Fruit fly (Drosophila melanogaster) whole organism, pupa: ENCODE data around the gene Rpt4R.

Source experiments
- CG10348 ChIP-seq: fragments of 200-800 bp; sonication (Bioruptor generic); IDR thresholded peaks from 2 replicates; pipeline ENCODE4 v1.3.6; 2022; ENCODE audit warnings: missing biosample characterization, missing genetic modification characterization
- CG12605 ChIP-seq: fragments of 200-800 bp; sonication (Bioruptor generic); IDR thresholded peaks from 2 replicates; pipeline ENCODE4 v1.3.6; 2022; ENCODE audit warnings: missing biosample characterization, missing genetic modification characterization
- CG13204 ChIP-seq: fragments of 200-800 bp; sonication (Bioruptor generic); optimal IDR thresholded peaks from 2 replicates; lab custom pipeline; 2018; ENCODE audit warnings: missing biosample characterization, mild to moderate bottlenecking, missing genetic modification characterization, moderate library complexity
- CG14655 ChIP-seq: fragments of 200-800 bp; sonication (Bioruptor generic); optimal IDR thresholded peaks from 3 replicates; lab custom pipeline; 2017; ENCODE audit warnings: mild to moderate bottlenecking, missing biosample characterization, missing genetic modification reagents, missing genetic modification characterization
- CG15710 ChIP-seq: fragments of 200-800 bp; sonication (Bioruptor generic); optimal IDR thresholded peaks from 2 replicates; lab custom pipeline; 2018; ENCODE audit warnings: missing biosample characterization, mild to moderate bottlenecking, missing genetic modification characterization, moderate library complexity
- CG17806 ChIP-seq: fragments of 200-800 bp; sonication (Bioruptor generic); optimal IDR thresholded peaks from 2 replicates; lab custom pipeline; 2018; ENCODE audit warnings: missing biosample characterization, mild to moderate bottlenecking, missing genetic modification characterization, moderate library complexity
- CG32121 ChIP-seq: fragments of 200-800 bp; sonication (Bioruptor generic); IDR thresholded peaks from 2 replicates; pipeline ENCODE4 v1.3.6; 2022; ENCODE audit warnings: missing biosample characterization, missing genetic modification characterization
- CG34367 ChIP-seq: fragments of 200-800 bp; sonication (Bioruptor generic); optimal IDR thresholded peaks from 2 replicates; lab custom pipeline; 2018; ENCODE audit warnings: missing biosample characterization, mild to moderate bottlenecking, missing genetic modification characterization
- CG4496 ChIP-seq: fragments of 200-800 bp; sonication (Bioruptor generic); IDR thresholded peaks from 3 replicates; pipeline ENCODE4 v1.3.6; 2022; ENCODE audit warnings: missing biosample characterization, missing genetic modification characterization
- CG8159 ChIP-seq: fragments of 200-800 bp; sonication (Bioruptor generic); optimal IDR thresholded peaks from 3 replicates; lab custom pipeline; 2018; ENCODE audit warnings: missing biosample characterization, mild to moderate bottlenecking, missing genetic modification characterization, moderate library complexity
- CG8301 ChIP-seq: fragments of 200-800 bp; sonication (Bioruptor generic); optimal IDR thresholded peaks from 2 replicates; lab custom pipeline; 2018; ENCODE audit warnings: missing biosample characterization, mild to moderate bottlenecking, missing genetic modification characterization
- CG9948 ChIP-seq: fragments of 200-800 bp; sonication (Bioruptor generic); optimal IDR thresholded peaks from 2 replicates; lab custom pipeline; 2018; ENCODE audit warnings: missing biosample characterization, mild to moderate bottlenecking, missing genetic modification characterization, moderate library complexity
- D1 ChIP-seq: fragments of 200-800 bp; sonication (Bioruptor generic); optimal IDR thresholded peaks from 2 replicates; lab custom pipeline; 2018; ENCODE audit warnings: missing biosample characterization, mild to moderate bottlenecking, missing genetic modification characterization, moderate library complexity
- EcR ChIP-seq: fragments of 200-800 bp; sonication (Bioruptor generic); optimal IDR thresholded peaks from 3 replicates; lab custom pipeline; 2019; ENCODE audit warnings: missing biosample characterization, missing genetic modification characterization, mild to moderate bottlenecking, moderate library complexity, missing genetic modification reagents
- Ets98B ChIP-seq: fragments of 200-800 bp; sonication (Bioruptor generic); IDR thresholded peaks from 2 replicates; pipeline ENCODE4 v1.3.6; 2022; ENCODE audit warnings: missing biosample characterization, missing genetic modification characterization
- Pif1A ChIP-seq: fragments of 200-800 bp; sonication (Bioruptor generic); optimal IDR thresholded peaks from 3 replicates; lab custom pipeline; 2016; ENCODE audit warnings: missing biosample characterization, missing genetic modification characterization
- Pif1B ChIP-seq: fragments of 200-800 bp; sonication (Bioruptor generic); optimal IDR thresholded peaks from 3 replicates; lab custom pipeline; 2016; ENCODE audit warnings: missing biosample characterization, missing genetic modification characterization
- Snoo ChIP-seq: fragments of 200-800 bp; sonication (Bioruptor generic); optimal IDR thresholded peaks from 3 replicates; lab custom pipeline; 2017; ENCODE audit warnings: missing biosample characterization, mild to moderate bottlenecking, missing genetic modification characterization, inconsistent platforms
- fd96Ca ChIP-seq: fragments of 200-800 bp; sonication (Bioruptor generic); IDR thresholded peaks from 3 replicates; pipeline ENCODE4 v1.3.6; 2022; ENCODE audit warnings: missing biosample characterization, missing genetic modification characterization
- gl ChIP-seq: fragments of 200-800 bp; sonication (Bioruptor generic); optimal IDR thresholded peaks from 2 replicates; lab custom pipeline; 2018; ENCODE audit warnings: missing biosample characterization, mild to moderate bottlenecking, missing genetic modification characterization
- rn ChIP-seq: fragments of 200-800 bp; sonication (Bioruptor generic); IDR thresholded peaks from 2 replicates; pipeline ENCODE4 v1.3.6; 2022; ENCODE audit warnings: missing biosample characterization, missing genetic modification characterization

The Rpt4R gene

DNA sequence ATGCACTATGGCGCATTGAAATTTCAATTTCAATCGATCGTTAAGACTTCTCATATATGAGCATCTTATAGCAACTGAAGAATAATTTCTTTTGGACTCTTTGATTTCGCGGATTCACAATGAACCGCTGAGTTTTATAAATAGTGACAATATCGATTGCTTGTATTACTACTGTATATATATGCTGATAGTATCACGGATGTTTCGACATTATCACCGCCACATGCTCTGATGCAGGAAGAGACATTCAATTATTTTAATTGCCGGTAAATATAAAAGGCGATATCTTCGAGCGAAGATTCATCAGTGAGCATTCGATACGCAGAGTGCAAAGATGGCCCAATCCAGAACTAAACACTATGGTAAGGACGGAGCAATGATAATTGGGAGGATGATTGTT lies 7.8 kb downstream of the Rpt4R start, which contains the start of gene CG17826:
Gene CG17826 (plus strand): TSS at position 301 of the 400 bp plus-strand sequence.
- no peak for TF ChIP-seq CG8301 (tag; lab: Kevin White, UChicago)

dm6 chr3L:11953217-11953616 lies 11.5 kb downstream of the Rpt4R start, which contains the start of gene obst-G:
obst-G (minus strand) TSS chr3L:11953317.
- no peak for TF ChIP-seq CG13204 (GFP tag; lab: Kevin White, UChicago)
- TF ChIP-seq CG15710 (tag; lab: Kevin White, UChicago), result no peak
- no peak for TF ChIP-seq gl (tag; lab: Kevin White, UChicago)
- no peak for TF ChIP-seq CG12605
- TF ChIP-seq rn (GFP tag; lab: Robert Waterston, UW), result no peak
- no peak for TF ChIP-seq CG10348 (GFP tag; lab: Robert Waterston, UW)
- no peak for TF ChIP-seq CG17806 (tag; lab: Kevin White, UChicago)
- TF ChIP-seq CG32121 (GFP tag; lab: Robert Waterston, UW), result no peak
- TF ChIP-seq Pif1A (GFP tag; lab: Kevin White, UChicago), result no peak
- no peak for TF ChIP-seq CG9948 (tag; lab: Kevin White, UChicago)
- no peak for TF ChIP-seq CG4496 (GFP tag; lab: Robert Waterston, UW)
- no peak for TF ChIP-seq CG8159 (tag; lab: Kevin White, UChicago)
- TF ChIP-seq Snoo (tag; lab: Kevin White, UChicago), result no peak
- TF ChIP-seq Ets98B (GFP tag; lab: Robert Waterston, UW), result no peak
- no peak for TF ChIP-seq fd96Ca
- no peak for TF ChIP-seq CG8301 (tag; lab: Kevin White, UChicago)
- TF ChIP-seq CG34367 (tag; lab: Kevin White, UChicago), result no peak
- no peak for TF ChIP-seq EcR (GFP tag; lab: Kevin White, UChicago)
- no peak for TF ChIP-seq CG14655 (GFP tag; lab: Kevin White, UChicago)
- no peak for TF ChIP-seq Pif1B (GFP tag; lab: Kevin White, UChicago)

- TF ChIP-seq Pif1A (GFP tag; lab: Kevin White, UChicago) (no peak), CG10348 (GFP tag; lab: Robert Waterston, UW) (no peak), CG17806 (tag; lab: Kevin White, UChicago) (no peak)
- TF ChIP-seq, all 21 proteins: peak for 0
Measured at dm6 chr3L:11953783-11954182, 12.1 kb downstream of the Rpt4R start, which contains the start of gene CG7248. CG7248 (plus strand) TSS chr3L:11954083.

dm6 chr3L:11957669-11958333 lies 16.1 kb downstream of the Rpt4R start, which contains the start of the genes CG11570 and CG43294:
CG11570 (minus strand) TSS chr3L:11957769.
CG43294 (plus strand) TSS chr3L:11958283.
- TF ChIP-seq Pif1B (GFP tag; lab: Kevin White, UChicago) (no peak), CG15710 (tag; lab: Kevin White, UChicago) (no peak), CG9948 (tag; lab: Kevin White, UChicago) (no peak), CG17806 (tag; lab: Kevin White, UChicago) (no peak), CG4496 (GFP tag; lab: Robert Waterston, UW) (no peak), CG8301 (tag; lab: Kevin White, UChicago) (no peak)

- TF ChIP-seq CG34367 (tag; lab: Kevin White, UChicago) (no peak), CG14655 (GFP tag; lab: Kevin White, UChicago) (no peak)
- TF ChIP-seq, all 21 proteins: peak for 0
Measured at dm6 chr3L:11966104-11966503, 24.4 kb downstream of the Rpt4R start, which contains the start of gene prc. prc (minus strand) TSS chr3L:11966131.

dm6 chr3L:11972879-11973278 lies 31.2 kb downstream of the Rpt4R start, which contains the start of gene Muc68E:
Muc68E (minus strand) TSS chr3L:11972979.
- TF ChIP-seq CG32121 (GFP tag; lab: Robert Waterston, UW) (no peak), Ets98B (GFP tag; lab: Robert Waterston, UW) (no peak), CG17806 (tag; lab: Kevin White, UChicago) (no peak), CG4496 (GFP tag; lab: Robert Waterston, UW) (no peak), CG34367 (tag; lab: Kevin White, UChicago) (no peak), gl (tag; lab: Kevin White, UChicago) (no peak), CG8159 (tag; lab: Kevin White, UChicago) (no peak), CG8301 (tag; lab: Kevin White, UChicago) (no peak), rn (GFP tag; lab: Robert Waterston, UW) (no peak), Snoo (tag; lab: Kevin White, UChicago) (no peak)

- no peak for TF ChIP-seq D1 (tag; lab: Kevin White, UChicago)
- TF ChIP-seq EcR (GFP tag; lab: Kevin White, UChicago), result no peak
- TF ChIP-seq CG13204 (GFP tag; lab: Kevin White, UChicago), result no peak
- TF ChIP-seq CG17806 (tag; lab: Kevin White, UChicago), result no peak
- TF ChIP-seq CG4496 (GFP tag; lab: Robert Waterston, UW), result no peak
- TF ChIP-seq CG32121 (GFP tag; lab: Robert Waterston, UW), result no peak
- no peak for TF ChIP-seq CG10348 (GFP tag; lab: Robert Waterston, UW)
- TF ChIP-seq CG12605, result no peak
- no peak for TF ChIP-seq fd96Ca
- TF ChIP-seq Pif1B (GFP tag; lab: Kevin White, UChicago), result no peak
- TF ChIP-seq Ets98B (GFP tag; lab: Robert Waterston, UW), result no peak
- no peak for TF ChIP-seq CG8301 (tag; lab: Kevin White, UChicago)
- no peak for TF ChIP-seq gl (tag; lab: Kevin White, UChicago)
- no peak for TF ChIP-seq CG34367 (tag; lab: Kevin White, UChicago)
Measured at dm6 chr3L:11973690-11974089, 32.0 kb downstream of the Rpt4R start, which contains the start of gene CG42397. CG42397 (minus strand) TSS chr3L:11973790.
